Worm (Caenorhabditis elegans): ENCODE data around the gene srx-47.
A peak's percentile ranks its signal among the peaks of the same experiment; 100 is the strongest.

The srx-47 gene

DNA sequence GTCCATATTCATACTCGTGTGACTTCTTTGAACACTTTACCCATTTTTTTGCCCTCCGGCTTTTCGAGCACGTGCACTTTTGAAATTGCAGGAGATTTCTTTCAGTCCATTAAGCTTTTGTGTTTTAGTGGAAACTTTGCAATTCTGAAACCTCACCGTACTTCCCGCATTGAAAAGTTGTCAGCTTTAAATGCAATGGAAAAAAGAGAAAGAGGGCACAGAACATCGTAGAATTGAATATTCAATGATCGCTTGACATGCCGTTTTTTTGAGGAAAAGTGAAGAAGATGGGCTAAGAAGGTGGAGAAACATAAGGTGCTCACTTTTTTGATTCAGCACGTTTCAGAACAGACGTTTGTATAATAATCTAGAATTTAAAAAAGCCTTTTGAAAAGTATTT lies 35.4 kb upstream of the srx-47 start (continued):
- no peak for TF ChIP-seq mel-28 (tag; optimal IDR thresholded peaks at IDR 0.05; ENCODE audit: borderline replicate concordance)
- TF ChIP-seq unc-130 (GFP tag; optimal IDR thresholded peaks at IDR 0.05): no peak
- no peak for TF ChIP-seq dox-1 (GFP tag; IDR thresholded peaks at IDR 0.05)
- TF ChIP-seq attf-5 (GFP tag; optimal IDR thresholded peaks at IDR 0.05): no peak

DNA sequence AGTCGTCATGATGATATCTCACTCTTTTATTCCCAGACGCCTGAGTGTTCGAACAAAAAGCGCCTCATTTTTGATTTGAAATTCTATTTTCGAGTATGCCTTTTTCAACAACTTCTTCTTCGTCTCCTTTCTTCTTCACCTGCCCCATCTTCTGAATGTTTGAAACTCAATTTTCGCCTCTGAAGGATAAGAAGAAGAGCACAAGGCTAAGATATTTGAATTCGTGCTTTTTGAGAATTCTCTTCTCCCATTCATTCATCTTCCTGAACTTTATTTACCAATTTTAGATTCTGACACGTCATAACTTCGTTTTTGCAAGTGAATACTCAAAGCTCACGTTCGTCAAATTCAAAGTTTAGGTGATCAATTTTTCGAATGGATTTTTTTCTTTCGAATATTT lies 32.8 kb upstream of the srx-47 start:
- TF ChIP-seq madf-3 (GFP tag; IDR thresholded peaks at IDR 0.05) (no peak), T26A5.8 (tag; optimal IDR thresholded peaks at IDR 0.05) (no peak)

DNA sequence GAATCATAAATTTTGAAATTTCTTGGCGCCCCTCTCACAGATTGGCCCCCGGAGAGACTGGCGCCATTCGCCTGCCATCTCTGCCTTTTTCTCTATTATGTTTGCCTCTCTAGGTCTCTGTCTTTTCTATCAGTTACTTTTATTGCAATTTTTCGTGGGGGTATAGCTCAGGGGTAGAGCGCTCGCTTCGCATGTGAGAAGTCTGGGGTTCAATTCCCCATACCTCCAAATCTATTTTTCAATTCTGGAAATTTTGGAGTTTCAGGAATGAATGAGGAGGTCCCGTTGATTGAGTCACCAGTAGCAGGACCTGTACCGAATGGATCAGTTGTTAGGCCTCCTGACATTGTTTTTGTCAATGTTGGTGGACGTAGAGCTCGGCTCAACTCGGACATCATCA lies 31.7 kb upstream of the srx-47 start, which contains the start of gene kvs-3:
kvs-3 (plus strand) TSS at position 266 of the 400 bp plus-strand sequence.
- TF ChIP-seq F22D6.2 (tag; optimal IDR thresholded peaks at IDR 0.05) (peak; percentile 27), snpc-1.3 (tag; optimal IDR thresholded peaks at IDR 0.05; ENCODE audit: insufficient read depth) (peak; percentile 87), madf-8 (GFP tag; conservative IDR thresholded peaks at IDR 0.05) (no peak), mcd-1 (GFP tag; IDR thresholded peaks at IDR 0.05) (no peak; the same call in 1 of the 2 replicates), hmg-1.2 (GFP tag; IDR thresholded peaks at IDR 0.05) (peak; percentile 80), fkh-3 (tag; optimal IDR thresholded peaks at IDR 0.05) (peak; percentile 85), lag-1 (GFP tag; IDR thresholded peaks at IDR 0.05) (0 out of 2 replicates have a peak, but pooled peaks have one; percentile 39), F39B2.1 (GFP tag; IDR thresholded peaks at IDR 0.05) (peak; percentile 90; the same call in 1 of the 2 replicates), lin-35 (GFP tag; optimal IDR thresholded peaks at IDR 0.05) (peak in 1 of 3 experiments; percentile 75), F33H1.4 (GFP tag; IDR thresholded peaks at IDR 0.05) (no peak), zfh-2 (GFP tag; conservative IDR thresholded peaks at IDR 0.05) (no peak), aptf-2 (GFP tag; conservative IDR thresholded peaks at IDR 0.05) (no peak), unc-62 (GFP tag; optimal IDR thresholded peaks at IDR 0.05) (no peak), snpc-1.1 (tag; optimal IDR thresholded peaks at IDR 0.05; ENCODE audit: insufficient read depth) (peak; percentile 55), hlh-12 (tag; optimal IDR thresholded peaks at IDR 0.05) (peak; percentile 50), die-1 (tag; optimal IDR thresholded peaks at IDR 0.05) (peak; percentile 85), efl-1 (GFP tag; optimal IDR thresholded peaks at IDR 0.05) (peak; percentile 3), K12H6.12 (tag; optimal IDR thresholded peaks at IDR 0.05) (peak; percentile 78), ceh-91 (GFP tag; IDR thresholded peaks at IDR 0.05) (peak; percentile 40; the same call in 1 of the 2 replicates), bed-2 (GFP tag; IDR thresholded peaks at IDR 0.05) (0 out of 2 replicates have a peak, but pooled peaks have one; percentile 40), dpl-1 (GFP tag; optimal IDR thresholded peaks at IDR 0.05) (peak; percentile 18), nhr-179 (tag; optimal IDR thresholded peaks at IDR 0.05) (peak; percentile 46), F52B5.7 (tag; optimal IDR thresholded peaks at IDR 0.05) (no peak), C17E4.6 (GFP tag; IDR thresholded peaks at IDR 0.05) (no peak), C06A6.2 (GFP tag; conservative IDR thresholded peaks at IDR 0.05) (peak; percentile 63), ceh-40 (GFP tag; IDR thresholded peaks at IDR 0.05) (peak; percentile 90), madf-6 (GFP tag; IDR thresholded peaks at IDR 0.05) (no peak; the same call in 1 of the 2 replicates), xnd-1 (tag; optimal IDR thresholded peaks at IDR 0.05) (no peak), attf-3 (GFP tag; conservative IDR thresholded peaks at IDR 0.05) (peak; percentile 40; the same call in 1 of the 2 replicates), repo-1 (tag; optimal IDR thresholded peaks at IDR 0.05) (peak; percentile 82), atf-7 (tag; optimal IDR thresholded peaks at IDR 0.05) (peak; percentile 51), B0261.1 (tag; optimal IDR thresholded peaks at IDR 0.05) (peak; percentile 95), egrh-3 (GFP tag; IDR thresholded peaks at IDR 0.05) (peak; percentile 44; the same call in 1 of the 2 replicates), Y53F4B.3 (GFP tag; IDR thresholded peaks at IDR 0.05) (peak; percentile 69; the same call in 1 of the 2 replicates), nhr-90 (tag; optimal IDR thresholded peaks at IDR 0.05) (peak; percentile 94), hlh-26 (GFP tag; conservative IDR thresholded peaks at IDR 0.05) (no peak), B0336.3 (GFP tag; IDR thresholded peaks at IDR 0.05) (no peak), gei-17 (GFP tag; optimal IDR thresholded peaks at IDR 0.05) (no peak), bed-1 (GFP tag; IDR thresholded peaks at IDR 0.05) (0 out of 2 replicates have a peak, but pooled peaks have one; percentile 14), pha-4 (tag; optimal IDR thresholded peaks at IDR 0.05) (no peak)

All from whole organism, young adult.